Fruit fly (Drosophila melanogaster) whole organism, pupa: Measurements from ENCODE around the gene Nos.

ENCODE experiments used
- CG10348 ChIP-seq: fragments of 200-800 bp; sonication (Bioruptor generic); IDR thresholded peaks from 2 replicates; pipeline ENCODE4 v1.3.6; 2022; ENCODE audit warnings: missing biosample characterization, missing genetic modification characterization
- CG12605 ChIP-seq: fragments of 200-800 bp; sonication (Bioruptor generic); IDR thresholded peaks from 2 replicates; pipeline ENCODE4 v1.3.6; 2022; ENCODE audit warnings: missing biosample characterization, missing genetic modification characterization
- CG13204 ChIP-seq: fragments of 200-800 bp; sonication (Bioruptor generic); optimal IDR thresholded peaks from 2 replicates; lab custom pipeline; 2018; ENCODE audit warnings: missing biosample characterization, mild to moderate bottlenecking, missing genetic modification characterization, moderate library complexity
- CG14655 ChIP-seq: fragments of 200-800 bp; sonication (Bioruptor generic); optimal IDR thresholded peaks from 3 replicates; lab custom pipeline; 2017; ENCODE audit warnings: mild to moderate bottlenecking, missing biosample characterization, missing genetic modification reagents, missing genetic modification characterization
- CG15710 ChIP-seq: fragments of 200-800 bp; sonication (Bioruptor generic); optimal IDR thresholded peaks from 2 replicates; lab custom pipeline; 2018; ENCODE audit warnings: missing biosample characterization, mild to moderate bottlenecking, missing genetic modification characterization, moderate library complexity
- CG17806 ChIP-seq: fragments of 200-800 bp; sonication (Bioruptor generic); optimal IDR thresholded peaks from 2 replicates; lab custom pipeline; 2018; ENCODE audit warnings: missing biosample characterization, mild to moderate bottlenecking, missing genetic modification characterization, moderate library complexity
- CG32121 ChIP-seq: fragments of 200-800 bp; sonication (Bioruptor generic); IDR thresholded peaks from 2 replicates; pipeline ENCODE4 v1.3.6; 2022; ENCODE audit warnings: missing biosample characterization, missing genetic modification characterization
- CG34367 ChIP-seq: fragments of 200-800 bp; sonication (Bioruptor generic); optimal IDR thresholded peaks from 2 replicates; lab custom pipeline; 2018; ENCODE audit warnings: missing biosample characterization, mild to moderate bottlenecking, missing genetic modification characterization
- CG4496 ChIP-seq: fragments of 200-800 bp; sonication (Bioruptor generic); IDR thresholded peaks from 3 replicates; pipeline ENCODE4 v1.3.6; 2022; ENCODE audit warnings: missing biosample characterization, missing genetic modification characterization
- CG8159 ChIP-seq: fragments of 200-800 bp; sonication (Bioruptor generic); optimal IDR thresholded peaks from 3 replicates; lab custom pipeline; 2018; ENCODE audit warnings: missing biosample characterization, mild to moderate bottlenecking, missing genetic modification characterization, moderate library complexity
- CG8301 ChIP-seq: fragments of 200-800 bp; sonication (Bioruptor generic); optimal IDR thresholded peaks from 2 replicates; lab custom pipeline; 2018; ENCODE audit warnings: missing biosample characterization, mild to moderate bottlenecking, missing genetic modification characterization
- CG9948 ChIP-seq: fragments of 200-800 bp; sonication (Bioruptor generic); optimal IDR thresholded peaks from 2 replicates; lab custom pipeline; 2018; ENCODE audit warnings: missing biosample characterization, mild to moderate bottlenecking, missing genetic modification characterization, moderate library complexity
- D1 ChIP-seq: fragments of 200-800 bp; sonication (Bioruptor generic); optimal IDR thresholded peaks from 2 replicates; lab custom pipeline; 2018; ENCODE audit warnings: missing biosample characterization, mild to moderate bottlenecking, missing genetic modification characterization, moderate library complexity
- EcR ChIP-seq: fragments of 200-800 bp; sonication (Bioruptor generic); optimal IDR thresholded peaks from 3 replicates; lab custom pipeline; 2019; ENCODE audit warnings: missing biosample characterization, missing genetic modification characterization, mild to moderate bottlenecking, moderate library complexity, missing genetic modification reagents
- Ets98B ChIP-seq: fragments of 200-800 bp; sonication (Bioruptor generic); IDR thresholded peaks from 2 replicates; pipeline ENCODE4 v1.3.6; 2022; ENCODE audit warnings: missing biosample characterization, missing genetic modification characterization
- Pif1A ChIP-seq: fragments of 200-800 bp; sonication (Bioruptor generic); optimal IDR thresholded peaks from 3 replicates; lab custom pipeline; 2016; ENCODE audit warnings: missing biosample characterization, missing genetic modification characterization
- Pif1B ChIP-seq: fragments of 200-800 bp; sonication (Bioruptor generic); optimal IDR thresholded peaks from 3 replicates; lab custom pipeline; 2016; ENCODE audit warnings: missing biosample characterization, missing genetic modification characterization
- Snoo ChIP-seq: fragments of 200-800 bp; sonication (Bioruptor generic); optimal IDR thresholded peaks from 3 replicates; lab custom pipeline; 2017; ENCODE audit warnings: missing biosample characterization, mild to moderate bottlenecking, missing genetic modification characterization, inconsistent platforms
- fd96Ca ChIP-seq: fragments of 200-800 bp; sonication (Bioruptor generic); IDR thresholded peaks from 3 replicates; pipeline ENCODE4 v1.3.6; 2022; ENCODE audit warnings: missing biosample characterization, missing genetic modification characterization
- gl ChIP-seq: fragments of 200-800 bp; sonication (Bioruptor generic); optimal IDR thresholded peaks from 2 replicates; lab custom pipeline; 2018; ENCODE audit warnings: missing biosample characterization, mild to moderate bottlenecking, missing genetic modification characterization
- rn ChIP-seq: fragments of 200-800 bp; sonication (Bioruptor generic); IDR thresholded peaks from 2 replicates; pipeline ENCODE4 v1.3.6; 2022; ENCODE audit warnings: missing biosample characterization, missing genetic modification characterization

Nos gene

DNA sequence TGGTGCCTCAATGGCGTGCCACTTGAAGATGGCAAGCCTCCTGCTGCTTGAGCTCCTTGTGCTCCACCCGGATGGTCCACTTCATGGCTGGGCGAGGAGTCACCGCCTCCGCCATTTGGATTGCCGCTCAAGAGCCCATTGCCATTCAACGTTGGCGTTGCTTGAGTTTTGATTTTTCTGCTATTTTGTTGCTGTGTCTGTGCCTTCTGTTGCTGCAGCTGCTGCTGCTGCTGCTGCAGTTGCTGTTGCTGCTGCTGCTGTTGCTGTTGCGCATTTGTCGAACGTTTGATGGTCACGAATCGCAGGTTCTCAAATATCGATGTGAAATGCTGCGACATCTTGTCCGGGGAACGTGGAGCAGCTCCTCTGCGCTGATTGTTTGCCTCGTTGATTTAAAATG lies 5.7 kb downstream of the Nos start:
- TF ChIP-seq fd96Ca (GFP tag; lab: Robert Waterston, UW), result no peak

DNA sequence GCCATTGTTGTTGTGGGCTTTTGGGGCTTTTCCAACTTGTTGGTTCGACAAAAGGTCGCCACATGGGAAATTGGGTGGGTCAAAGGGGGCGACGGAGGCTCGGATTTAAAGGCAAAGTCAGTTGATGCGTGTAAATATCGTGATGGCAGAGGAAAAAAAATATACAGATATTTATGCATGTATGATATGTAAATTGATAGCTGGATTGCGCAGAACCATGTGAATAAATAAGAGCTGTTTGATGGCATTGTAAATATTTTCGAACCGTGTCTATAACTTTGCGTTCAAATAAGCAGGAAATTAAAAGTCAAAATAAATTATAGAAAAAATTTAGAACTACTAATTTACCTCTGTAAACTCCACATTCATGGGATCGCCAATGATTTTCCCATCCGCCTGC lies 14.7 kb downstream of the Nos start:
- TF ChIP-seq Pif1B (no peak), CG32121 (GFP tag; lab: Robert Waterston, UW) (no peak)

DNA sequence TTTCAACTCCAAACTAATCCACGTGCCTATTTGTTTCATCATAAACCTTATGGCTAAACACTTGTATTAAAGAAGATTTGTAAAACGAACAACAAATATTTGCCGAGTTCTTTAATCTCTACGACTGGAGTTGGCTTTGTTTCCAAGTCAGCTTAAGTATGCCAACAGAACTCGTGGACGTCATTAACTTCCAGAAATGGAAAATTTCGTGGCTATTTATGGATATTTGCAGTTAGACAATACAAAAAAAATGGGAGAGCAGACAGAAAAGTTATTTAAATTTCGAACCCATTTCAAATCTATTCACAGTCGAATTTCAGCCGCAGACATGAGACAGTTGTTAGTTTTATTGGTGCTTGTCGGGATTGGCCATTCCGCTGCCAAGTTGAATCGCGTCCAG lies 16.9 kb downstream of the Nos start, which contains the start of gene CG17134:
Gene CG17134 (plus strand): TSS at position 301 of the 400 bp plus-strand sequence.
- TF ChIP-seq EcR (GFP tag; lab: Kevin White, UChicago) (no peak), rn (GFP tag; lab: Robert Waterston, UW) (no peak), gl (no peak), CG34367 (tag; lab: Kevin White, UChicago) (no peak), Pif1A (GFP tag; lab: Kevin White, UChicago) (no peak)

DNA sequence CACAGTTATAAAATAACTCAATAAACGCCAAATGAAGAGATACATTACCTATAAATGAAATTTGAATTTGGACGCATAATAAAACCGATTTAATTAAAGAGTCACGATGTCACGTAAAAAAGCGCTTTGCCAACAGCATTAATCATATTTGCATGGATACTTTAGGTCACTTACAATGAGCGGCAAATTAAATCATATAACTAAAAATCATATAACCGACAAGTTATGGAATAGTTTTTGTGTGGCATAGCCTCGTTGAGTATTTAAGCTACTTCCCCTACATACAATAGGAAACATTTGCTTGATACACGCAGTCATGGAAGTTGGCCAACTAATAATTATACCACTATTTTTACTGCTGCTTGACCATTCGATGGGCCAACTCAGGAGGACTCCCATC lies 18.5 kb downstream of the Nos start, which contains the start of gene CG6508:
Gene CG6508 (plus strand): TSS at position 301 of the 400 bp plus-strand sequence.
- no peak for TF ChIP-seq CG9948
- TF ChIP-seq, all 21 proteins: peak for 0

DNA sequence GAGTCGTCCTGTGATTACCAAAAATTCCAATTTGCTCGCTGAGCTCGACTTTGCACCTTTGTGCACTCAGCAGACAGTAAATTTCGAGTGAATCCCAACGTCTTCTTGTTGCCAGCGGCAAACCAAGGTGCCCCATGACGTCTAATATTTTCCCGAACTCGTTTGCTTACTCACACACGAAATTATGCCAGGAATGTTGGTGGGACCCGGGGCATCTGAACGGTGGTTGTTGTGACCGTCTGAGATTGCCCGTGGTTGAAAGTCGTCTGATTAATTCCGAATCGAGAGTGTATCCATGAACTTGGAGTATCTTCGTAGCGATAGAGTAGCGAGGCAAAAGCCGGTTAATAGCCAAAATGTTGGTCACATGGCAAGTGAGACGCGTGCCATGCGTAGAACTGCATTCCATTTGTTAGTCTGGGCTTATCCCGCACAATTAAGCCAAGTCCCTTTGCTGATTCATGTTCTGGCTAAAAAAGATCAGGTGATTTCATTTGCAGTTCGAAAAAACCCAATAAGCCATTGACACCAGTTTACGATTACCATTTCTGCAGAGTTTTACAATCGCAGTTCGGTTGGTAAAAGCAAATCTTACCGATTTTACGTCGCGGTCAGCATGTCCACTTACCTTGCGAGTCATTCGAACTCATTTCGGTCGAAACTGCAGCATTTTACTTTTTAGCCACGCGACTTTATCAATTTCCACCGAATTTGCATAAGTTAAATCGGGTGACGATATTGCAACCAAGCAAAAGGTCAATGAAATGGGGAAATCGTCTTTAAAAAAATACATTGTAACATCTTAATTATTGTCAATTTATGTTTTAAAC lies 35.1 kb downstream of the Nos start:
- TF ChIP-seq Pif1B, result no peak
- TF ChIP-seq gl, result no peak
- TF ChIP-seq CG12605, result no peak
- no peak for TF ChIP-seq CG17806 (tag; lab: Kevin White, UChicago)
- no peak for TF ChIP-seq CG15710
- TF ChIP-seq CG9948, result no peak
- TF ChIP-seq fd96Ca (GFP tag; lab: Robert Waterston, UW), result no peak

DNA sequence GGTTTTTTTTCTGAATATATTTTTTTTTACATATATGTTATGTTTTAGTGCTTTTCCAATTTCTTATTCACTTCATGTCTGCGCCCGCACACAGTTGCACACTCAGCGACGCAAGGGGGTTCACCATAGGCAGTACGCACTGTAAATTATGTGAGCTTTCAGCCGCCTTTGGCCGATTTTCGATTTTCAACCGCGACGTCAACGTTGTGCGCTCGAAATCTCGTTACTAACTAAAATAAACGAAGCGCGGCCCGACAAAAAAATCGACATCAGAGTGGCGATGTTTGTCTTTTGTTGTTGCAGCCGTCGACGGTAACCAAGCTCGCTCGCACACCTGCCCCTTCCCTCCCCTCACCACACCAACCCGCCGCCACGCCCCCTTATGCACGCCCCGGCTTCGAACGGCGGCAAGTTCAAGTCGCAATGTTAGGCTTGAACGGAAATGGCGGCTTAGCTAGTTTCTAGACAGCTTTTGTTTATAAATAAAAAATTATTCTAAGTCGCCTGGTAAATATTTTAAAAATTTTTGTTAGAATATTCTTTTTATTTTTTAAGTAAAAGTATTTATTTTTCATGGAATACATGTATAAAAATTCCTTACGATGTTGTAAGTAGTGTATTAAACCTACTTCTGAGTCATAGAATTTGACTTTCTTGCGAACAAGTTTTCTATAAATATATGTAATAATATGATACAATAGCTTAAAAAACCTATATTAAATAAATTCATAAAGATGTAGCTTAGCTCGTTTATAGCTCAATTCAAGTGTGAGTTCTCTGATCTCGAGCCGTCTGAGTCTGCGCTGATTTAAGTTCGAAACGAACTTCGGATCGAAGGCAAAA lies 36.2 kb downstream of the Nos start, which contains the start of gene CG31869:
Gene CG31869 (minus strand): TSS at position 233 of the 843 bp plus-strand sequence.
- TF ChIP-seq CG8159 (tag; lab: Kevin White, UChicago), result peak; percentile 6
- TF ChIP-seq Snoo (tag; lab: Kevin White, UChicago), result no peak
- peak; percentile 63; the same call in 2 of the 3 replicates for TF ChIP-seq CG4496 (GFP tag; lab: Robert Waterston, UW)
- no peak for TF ChIP-seq CG10348 (GFP tag; lab: Robert Waterston, UW)
- TF ChIP-seq CG9948, result peak; percentile 7
- TF ChIP-seq Ets98B (GFP tag; lab: Robert Waterston, UW), result peak; percentile 43; the same call in 1 of the 2 replicates
- 0 out of 2 replicates have a peak, but pooled peaks have one; percentile 14 for TF ChIP-seq rn (GFP tag; lab: Robert Waterston, UW)
- no peak for TF ChIP-seq CG12605
- peak; percentile 63; the same call in 1 of the 3 replicates for TF ChIP-seq fd96Ca (GFP tag; lab: Robert Waterston, UW)
- TF ChIP-seq Pif1A (GFP tag; lab: Kevin White, UChicago), result peak; percentile 30
- TF ChIP-seq gl, result peak; percentile 4
- TF ChIP-seq CG34367 (tag; lab: Kevin White, UChicago), result peak; percentile 10
- peak; percentile 78 for TF ChIP-seq CG13204 (GFP tag; lab: Kevin White, UChicago)
- TF ChIP-seq D1 (tag; lab: Kevin White, UChicago), result no peak
- TF ChIP-seq Pif1B, result peak; percentile 19
- TF ChIP-seq CG17806 (tag; lab: Kevin White, UChicago), result peak; percentile 7
- peak; percentile 11 for TF ChIP-seq CG14655
- TF ChIP-seq CG32121 (GFP tag; lab: Robert Waterston, UW), result peak; percentile 52

DNA sequence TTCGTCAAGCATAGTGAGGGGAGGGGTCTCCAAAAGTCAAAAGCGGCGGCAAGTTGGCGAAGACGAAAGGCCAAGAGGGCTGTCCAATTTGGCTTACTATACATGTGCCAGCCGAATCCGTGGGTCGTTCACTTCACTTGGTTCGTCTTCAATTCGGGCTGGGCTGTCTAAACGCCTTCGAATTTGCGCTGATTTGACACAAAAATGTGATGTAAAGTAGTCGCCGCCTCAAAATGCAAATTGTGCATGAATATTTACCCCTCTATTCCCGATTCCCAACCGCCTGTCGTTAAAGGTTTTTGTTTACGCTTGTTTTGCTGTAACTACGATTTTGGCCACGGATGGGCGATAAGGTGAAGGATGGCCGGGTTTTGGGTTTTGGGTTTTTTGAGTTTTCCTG lies 41.6 kb downstream of the Nos start:
- TF ChIP-seq EcR (GFP tag; lab: Kevin White, UChicago), result no peak
- no peak for TF ChIP-seq Ets98B (GFP tag; lab: Robert Waterston, UW)

DNA sequence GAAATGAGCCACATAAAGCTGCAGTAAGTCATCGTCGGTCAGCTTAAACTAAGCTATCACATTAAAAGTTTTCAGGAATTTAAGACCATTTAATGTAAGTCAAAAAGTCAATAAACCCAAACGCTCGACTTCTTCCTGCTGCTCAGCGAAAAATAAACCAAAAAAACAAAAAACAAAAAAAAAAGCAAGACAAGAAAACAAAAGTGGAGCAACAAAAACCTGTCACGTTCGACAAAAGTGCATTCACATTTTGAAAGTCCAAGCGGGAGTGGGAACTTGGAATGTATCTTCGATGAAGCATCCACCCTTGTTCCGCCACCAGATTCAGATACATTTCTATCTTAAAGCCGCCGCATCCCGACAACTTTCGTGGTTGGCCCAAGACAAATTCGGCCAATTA lies 43.3 kb downstream of the Nos start:
- peak; percentile 56 for TF ChIP-seq gl
- no peak for TF ChIP-seq CG4496 (GFP tag; lab: Robert Waterston, UW)
- no peak for TF ChIP-seq D1 (tag; lab: Kevin White, UChicago)
- TF ChIP-seq CG13204 (GFP tag; lab: Kevin White, UChicago), result no peak
- TF ChIP-seq Snoo (tag; lab: Kevin White, UChicago), result peak; percentile 9
- peak; percentile 36 for TF ChIP-seq CG15710
- no peak for TF ChIP-seq fd96Ca (GFP tag; lab: Robert Waterston, UW)
- TF ChIP-seq Ets98B (GFP tag; lab: Robert Waterston, UW), result no peak
- no peak for TF ChIP-seq CG10348 (GFP tag; lab: Robert Waterston, UW)
- TF ChIP-seq CG8301 (tag; lab: Kevin White, UChicago), result no peak
- no peak for TF ChIP-seq CG34367 (tag; lab: Kevin White, UChicago)
- no peak for TF ChIP-seq rn (GFP tag; lab: Robert Waterston, UW)
- TF ChIP-seq CG17806 (tag; lab: Kevin White, UChicago), result no peak
- TF ChIP-seq Pif1B, result peak; percentile 42
- TF ChIP-seq CG14655, result no peak
- no peak for TF ChIP-seq CG32121 (GFP tag; lab: Robert Waterston, UW)
- TF ChIP-seq CG12605, result no peak
- peak; percentile 46 for TF ChIP-seq EcR (GFP tag; lab: Kevin White, UChicago)
- TF ChIP-seq Pif1A (GFP tag; lab: Kevin White, UChicago), result peak; percentile 29
- TF ChIP-seq CG8159 (tag; lab: Kevin White, UChicago), result peak; percentile 35
